Fruit fly (Drosophila melanogaster) whole organism, pupa: ENCODE data around the gene CG4661.

Experiments used
- CG10348 ChIP-seq: fragments of 200-800 bp; sonication (Bioruptor generic); IDR thresholded peaks from 2 replicates; pipeline ENCODE4 v1.3.6; 2022; ENCODE audit warnings: missing biosample characterization, missing genetic modification characterization
- CG12605 ChIP-seq: fragments of 200-800 bp; sonication (Bioruptor generic); IDR thresholded peaks from 2 replicates; pipeline ENCODE4 v1.3.6; 2022; ENCODE audit warnings: missing biosample characterization, missing genetic modification characterization
- CG13204 ChIP-seq: fragments of 200-800 bp; sonication (Bioruptor generic); optimal IDR thresholded peaks from 2 replicates; lab custom pipeline; 2018; ENCODE audit warnings: missing biosample characterization, mild to moderate bottlenecking, missing genetic modification characterization, moderate library complexity
- CG14655 ChIP-seq: fragments of 200-800 bp; sonication (Bioruptor generic); optimal IDR thresholded peaks from 3 replicates; lab custom pipeline; 2017; ENCODE audit warnings: mild to moderate bottlenecking, missing biosample characterization, missing genetic modification reagents, missing genetic modification characterization
- CG15710 ChIP-seq: fragments of 200-800 bp; sonication (Bioruptor generic); optimal IDR thresholded peaks from 2 replicates; lab custom pipeline; 2018; ENCODE audit warnings: missing biosample characterization, mild to moderate bottlenecking, missing genetic modification characterization, moderate library complexity
- CG17806 ChIP-seq: fragments of 200-800 bp; sonication (Bioruptor generic); optimal IDR thresholded peaks from 2 replicates; lab custom pipeline; 2018; ENCODE audit warnings: missing biosample characterization, mild to moderate bottlenecking, missing genetic modification characterization, moderate library complexity
- CG32121 ChIP-seq: fragments of 200-800 bp; sonication (Bioruptor generic); IDR thresholded peaks from 2 replicates; pipeline ENCODE4 v1.3.6; 2022; ENCODE audit warnings: missing biosample characterization, missing genetic modification characterization
- CG34367 ChIP-seq: fragments of 200-800 bp; sonication (Bioruptor generic); optimal IDR thresholded peaks from 2 replicates; lab custom pipeline; 2018; ENCODE audit warnings: missing biosample characterization, mild to moderate bottlenecking, missing genetic modification characterization
- CG4496 ChIP-seq: fragments of 200-800 bp; sonication (Bioruptor generic); IDR thresholded peaks from 3 replicates; pipeline ENCODE4 v1.3.6; 2022; ENCODE audit warnings: missing biosample characterization, missing genetic modification characterization
- CG8159 ChIP-seq: fragments of 200-800 bp; sonication (Bioruptor generic); optimal IDR thresholded peaks from 3 replicates; lab custom pipeline; 2018; ENCODE audit warnings: missing biosample characterization, mild to moderate bottlenecking, missing genetic modification characterization, moderate library complexity
- CG8301 ChIP-seq: fragments of 200-800 bp; sonication (Bioruptor generic); optimal IDR thresholded peaks from 2 replicates; lab custom pipeline; 2018; ENCODE audit warnings: missing biosample characterization, mild to moderate bottlenecking, missing genetic modification characterization
- CG9948 ChIP-seq: fragments of 200-800 bp; sonication (Bioruptor generic); optimal IDR thresholded peaks from 2 replicates; lab custom pipeline; 2018; ENCODE audit warnings: missing biosample characterization, mild to moderate bottlenecking, missing genetic modification characterization, moderate library complexity
- D1 ChIP-seq: fragments of 200-800 bp; sonication (Bioruptor generic); optimal IDR thresholded peaks from 2 replicates; lab custom pipeline; 2018; ENCODE audit warnings: missing biosample characterization, mild to moderate bottlenecking, missing genetic modification characterization, moderate library complexity
- EcR ChIP-seq: fragments of 200-800 bp; sonication (Bioruptor generic); optimal IDR thresholded peaks from 3 replicates; lab custom pipeline; 2019; ENCODE audit warnings: missing biosample characterization, missing genetic modification characterization, mild to moderate bottlenecking, moderate library complexity, missing genetic modification reagents
- Ets98B ChIP-seq: fragments of 200-800 bp; sonication (Bioruptor generic); IDR thresholded peaks from 2 replicates; pipeline ENCODE4 v1.3.6; 2022; ENCODE audit warnings: missing biosample characterization, missing genetic modification characterization
- Pif1A ChIP-seq: fragments of 200-800 bp; sonication (Bioruptor generic); optimal IDR thresholded peaks from 3 replicates; lab custom pipeline; 2016; ENCODE audit warnings: missing biosample characterization, missing genetic modification characterization
- Pif1B ChIP-seq: fragments of 200-800 bp; sonication (Bioruptor generic); optimal IDR thresholded peaks from 3 replicates; lab custom pipeline; 2016; ENCODE audit warnings: missing biosample characterization, missing genetic modification characterization
- Snoo ChIP-seq: fragments of 200-800 bp; sonication (Bioruptor generic); optimal IDR thresholded peaks from 3 replicates; lab custom pipeline; 2017; ENCODE audit warnings: missing biosample characterization, mild to moderate bottlenecking, missing genetic modification characterization, inconsistent platforms
- fd96Ca ChIP-seq: fragments of 200-800 bp; sonication (Bioruptor generic); IDR thresholded peaks from 3 replicates; pipeline ENCODE4 v1.3.6; 2022; ENCODE audit warnings: missing biosample characterization, missing genetic modification characterization
- gl ChIP-seq: fragments of 200-800 bp; sonication (Bioruptor generic); optimal IDR thresholded peaks from 2 replicates; lab custom pipeline; 2018; ENCODE audit warnings: missing biosample characterization, mild to moderate bottlenecking, missing genetic modification characterization
- rn ChIP-seq: fragments of 200-800 bp; sonication (Bioruptor generic); IDR thresholded peaks from 2 replicates; pipeline ENCODE4 v1.3.6; 2022; ENCODE audit warnings: missing biosample characterization, missing genetic modification characterization

The CG4661 gene

dm6 chrX:12857622-12858021 is at the start of gene CG4661:
Gene CG4661 (minus strand): TSS chrX:12857722.
- TF ChIP-seq CG9948 (tag; lab: Kevin White, UChicago) (no peak), CG8159 (tag; lab: Kevin White, UChicago) (no peak), CG15710 (no peak), CG12605 (no peak), CG8301 (no peak), Ets98B (GFP tag; lab: Robert Waterston, UW) (no peak), CG4496 (no peak), rn (GFP tag; lab: Robert Waterston, UW) (no peak), CG13204 (GFP tag; lab: Kevin White, UChicago) (no peak), Pif1A (GFP tag; lab: Kevin White, UChicago) (no peak)

DNA sequence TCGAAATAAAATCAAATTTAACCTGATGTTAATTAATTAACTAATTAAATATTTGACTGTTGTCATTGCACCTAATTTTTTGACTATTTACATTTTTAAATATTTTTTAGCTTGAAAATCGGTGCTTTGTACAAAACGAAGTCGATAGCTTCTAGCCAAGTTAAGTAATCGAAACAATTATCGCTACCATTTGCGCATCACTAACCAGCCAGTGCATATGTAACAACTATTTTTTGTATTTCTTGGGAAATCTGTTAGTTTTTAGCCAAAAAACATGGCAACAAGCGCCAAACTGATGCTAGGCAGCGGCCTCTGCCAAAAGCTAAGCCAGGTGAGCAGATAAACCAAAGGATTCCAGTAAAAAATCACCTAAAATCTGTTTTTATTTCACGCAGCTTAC is 49.4 kb upstream of the CG4661 start, which contains the start of gene mRpL49:
TSS of gene mRpL49 (plus strand) at position 192 of the 400 bp plus-strand sequence.
- no peak for TF ChIP-seq CG32121 (GFP tag; lab: Robert Waterston, UW)
- no peak for TF ChIP-seq Pif1B
- TF ChIP-seq CG17806 (tag; lab: Kevin White, UChicago): no peak
- TF ChIP-seq rn (GFP tag; lab: Robert Waterston, UW): no peak
- TF ChIP-seq Ets98B (GFP tag; lab: Robert Waterston, UW): no peak
- TF ChIP-seq CG8301: no peak
- TF ChIP-seq CG13204 (GFP tag; lab: Kevin White, UChicago): no peak
- no peak for TF ChIP-seq Pif1A (GFP tag; lab: Kevin White, UChicago)

dm6 chrX:12905901-12906689 is 48.6 kb upstream of the CG4661 start, which contains the start of gene CG4404:
Gene CG4404 (minus strand): TSS chrX:12906018.
- TF ChIP-seq Pif1B: no peak
- TF ChIP-seq CG8159 (tag; lab: Kevin White, UChicago): no peak
- TF ChIP-seq CG32121 (GFP tag; lab: Robert Waterston, UW): peak; percentile 42
- TF ChIP-seq CG13204 (GFP tag; lab: Kevin White, UChicago): no peak
- peak; percentile 11 for TF ChIP-seq CG8301
- TF ChIP-seq CG4496: peak; percentile 62; the same call in 2 of the 3 replicates
- TF ChIP-seq fd96Ca (GFP tag; lab: Robert Waterston, UW): peak; percentile 68; the same call in 2 of the 3 replicates
- peak; percentile 24 for TF ChIP-seq CG14655 (GFP tag; lab: Kevin White, UChicago)
- TF ChIP-seq Ets98B (GFP tag; lab: Robert Waterston, UW): peak; percentile 48

- TF ChIP-seq rn (GFP tag; lab: Robert Waterston, UW) (peak; percentile 22; the same call in 1 of the 2 replicates), CG15710 (peak; percentile 28), Snoo (tag; lab: Kevin White, UChicago) (peak; percentile 9), CG9948 (tag; lab: Kevin White, UChicago) (peak; percentile 38), CG34367 (tag; lab: Kevin White, UChicago) (peak; percentile 12), fd96Ca (GFP tag; lab: Robert Waterston, UW) (peak; percentile 63; the same call in 2 of the 3 replicates), D1 (no peak), CG17806 (tag; lab: Kevin White, UChicago) (peak; percentile 22), EcR (GFP tag; lab: Kevin White, UChicago) (no peak), Ets98B (GFP tag; lab: Robert Waterston, UW) (peak; percentile 80), Pif1A (GFP tag; lab: Kevin White, UChicago) (peak; percentile 52), CG13204 (GFP tag; lab: Kevin White, UChicago) (peak; percentile 36), CG4496 (no peak), CG14655 (GFP tag; lab: Kevin White, UChicago) (peak; percentile 53), CG8301 (peak; percentile 55), CG10348 (GFP tag; lab: Robert Waterston, UW) (no peak), gl (tag; lab: Kevin White, UChicago) (no peak), CG8159 (tag; lab: Kevin White, UChicago) (peak; percentile 42), CG32121 (GFP tag; lab: Robert Waterston, UW) (peak; percentile 59), CG12605 (peak; percentile 69), Pif1B (peak; percentile 33)
Measured at dm6 chrX:12905014-12905900, 47.7 kb upstream of the CG4661 start.

DNA sequence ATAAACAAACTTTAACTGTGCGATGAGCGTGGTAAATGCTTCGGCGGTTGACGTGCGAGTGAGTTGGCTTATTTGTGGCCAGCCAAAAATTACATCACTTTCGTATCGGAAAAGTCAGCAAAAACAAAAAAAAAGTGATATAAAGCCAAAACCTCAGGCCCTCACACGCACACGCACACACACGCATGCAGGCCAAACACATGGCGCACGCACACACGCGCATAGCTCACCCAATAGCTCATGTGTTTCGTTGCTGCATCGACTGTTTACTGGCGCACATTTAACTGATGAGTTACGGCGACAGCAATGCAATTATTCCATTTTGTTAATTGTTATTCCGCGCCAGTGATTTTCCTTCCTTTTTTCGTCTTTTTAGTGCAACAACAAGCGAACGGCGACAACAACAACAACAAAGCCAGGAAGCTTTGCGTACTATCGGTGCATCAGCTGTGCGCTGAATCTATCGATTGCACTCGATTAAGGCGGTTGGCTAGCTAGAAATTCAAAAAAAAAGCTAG is 45.6 kb upstream of the CG4661 start, which contains the start of gene Flad1:
TSS of gene Flad1 (minus strand) at position 418 of the 518 bp plus-strand sequence.
- TF ChIP-seq CG34367 (tag; lab: Kevin White, UChicago) (no peak), D1 (no peak), CG8301 (no peak), fd96Ca (GFP tag; lab: Robert Waterston, UW) (0 out of 3 replicates have a peak, but pooled peaks have one; percentile 20), CG32121 (GFP tag; lab: Robert Waterston, UW) (0 out of 2 replicates have a peak, but pooled peaks have one; percentile 8), CG15710 (no peak), Ets98B (GFP tag; lab: Robert Waterston, UW) (no peak), CG4496 (no peak), CG12605 (peak; percentile 18; the same call in 1 of the 2 replicates), Pif1B (no peak), CG10348 (GFP tag; lab: Robert Waterston, UW) (no peak)
- TF ChIP-seq, all 21 proteins: peak for 3
